Worm (Caenorhabditis elegans) whole organism, L4/young adult: ENCODE results near the gene D2045.7.

Experiments
- W03F9.2 ChIP-seq: fragments of 150-350 bp; optimal IDR thresholded peaks from 2 replicates; lab custom pipeline; 2014; ENCODE audit warnings: missing biosample characterization, missing genetic modification characterization
- dao-5 ChIP-seq: sonication (generic microtip); optimal IDR thresholded peaks from 2 replicates; lab custom pipeline; 2016; ENCODE audit warnings: missing genotype, missing genetic modification characterization, moderate library complexity, missing compliant biosample characterization
- him-1 ChIP-seq: sonication (generic microtip); optimal IDR thresholded peaks from 2 replicates; lab custom pipeline; 2016; ENCODE audit warnings: missing genotype, missing genetic modification reagents, missing genetic modification characterization, missing compliant biosample characterization

DNA sequence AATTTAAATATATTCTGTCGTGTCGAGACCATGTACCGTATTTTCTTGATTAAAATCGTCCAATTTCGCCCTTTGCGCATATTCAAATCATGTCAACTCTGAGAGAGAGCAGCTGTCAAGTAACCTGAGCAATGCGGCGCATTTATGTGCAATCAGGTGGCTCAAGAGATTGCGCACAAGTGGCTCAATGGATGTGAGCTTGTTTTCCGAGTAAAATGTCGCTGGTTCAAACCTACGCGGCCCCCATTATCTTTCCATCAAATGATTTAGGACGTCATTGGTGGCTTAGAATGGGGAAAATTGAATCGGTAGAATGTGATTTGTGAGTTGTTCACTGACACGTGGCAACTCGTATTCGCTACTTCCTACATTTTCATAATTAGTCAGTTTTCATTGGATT lies 47.2 kb upstream of the D2045.7 start:
- TF ChIP-seq dao-5 (tag; lab: Kevin White, UChicago) (no peak), him-1 (peak; percentile 2), W03F9.2 (no peak)
